Fruit fly (Drosophila melanogaster): ENCODE results near the gene ago.

DNA sequence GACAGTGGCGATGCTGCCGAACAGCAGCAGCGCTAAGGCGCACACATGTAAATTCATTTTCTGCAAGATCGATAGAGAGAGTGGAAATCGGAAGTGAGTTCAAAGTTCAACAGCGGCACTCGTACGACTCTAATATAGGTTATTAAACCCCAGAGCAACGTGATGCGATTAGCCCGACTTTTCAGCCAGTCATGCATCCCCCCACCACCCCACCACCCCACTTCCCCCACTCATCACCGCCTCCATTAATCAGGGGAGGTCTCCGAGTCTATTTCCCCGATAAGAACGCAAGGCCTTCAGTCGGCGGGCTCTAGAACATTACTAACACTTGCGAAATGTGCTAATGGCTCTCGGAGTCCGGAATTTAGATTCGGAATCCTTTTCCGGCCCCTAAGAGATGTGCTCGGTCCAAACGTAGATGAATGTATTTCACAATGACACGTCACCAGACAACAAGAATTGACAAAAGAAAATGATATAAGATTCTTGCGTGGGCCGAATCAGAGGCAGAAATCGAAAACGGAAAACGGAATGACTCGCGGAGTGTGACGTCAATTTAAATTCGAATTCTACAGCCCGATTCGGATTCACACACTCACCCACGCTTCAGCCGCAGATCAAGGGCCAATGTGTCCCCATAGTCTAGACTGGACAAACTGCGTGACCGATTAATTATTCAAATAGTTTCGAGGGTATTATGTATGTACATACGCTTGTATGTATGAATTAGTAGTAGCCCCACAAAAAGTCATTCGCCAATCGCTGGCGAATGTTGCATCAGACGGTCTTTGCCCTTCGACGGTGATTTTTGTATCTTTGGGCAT lies 28.2 kb downstream of the ago start:
- TF ChIP-seq CG7101 (tag; optimal IDR thresholded peaks at IDR 0.05), result no peak
- TF ChIP-seq bab1 (GFP tag; optimal IDR thresholded peaks at IDR 0.05), result no peak
- TF ChIP-seq kay (GFP tag; ENCODE audit: borderline replicate concordance), result peak; percentile 44
- no peak for TF ChIP-seq CG1620 (GFP tag; optimal IDR thresholded peaks at IDR 0.05)
- TF ChIP-seq CG33017 (tag; optimal IDR thresholded peaks at IDR 0.05), result no peak
- TF ChIP-seq CG12768 (GFP tag; optimal IDR thresholded peaks at IDR 0.05), result peak; percentile 25
- TF ChIP-seq CG7045 (GFP tag; optimal IDR thresholded peaks at IDR 0.05), result no peak
